Worm (Caenorhabditis elegans) whole organism, L4/young adult: ENCODE measurements around the gene srd-56.

ENCODE experiments used
- W03F9.2 ChIP-seq: fragments of 150-350 bp; optimal IDR thresholded peaks from 2 replicates; lab custom pipeline; 2014; ENCODE audit warnings: missing biosample characterization, missing genetic modification characterization
- dao-5 ChIP-seq: sonication (generic microtip); optimal IDR thresholded peaks from 2 replicates; lab custom pipeline; 2016; ENCODE audit warnings: missing genotype, missing genetic modification characterization, moderate library complexity, missing compliant biosample characterization
- him-1 ChIP-seq: sonication (generic microtip); optimal IDR thresholded peaks from 2 replicates; lab custom pipeline; 2016; ENCODE audit warnings: missing genotype, missing genetic modification reagents, missing genetic modification characterization, missing compliant biosample characterization

srd-56 gene

DNA sequence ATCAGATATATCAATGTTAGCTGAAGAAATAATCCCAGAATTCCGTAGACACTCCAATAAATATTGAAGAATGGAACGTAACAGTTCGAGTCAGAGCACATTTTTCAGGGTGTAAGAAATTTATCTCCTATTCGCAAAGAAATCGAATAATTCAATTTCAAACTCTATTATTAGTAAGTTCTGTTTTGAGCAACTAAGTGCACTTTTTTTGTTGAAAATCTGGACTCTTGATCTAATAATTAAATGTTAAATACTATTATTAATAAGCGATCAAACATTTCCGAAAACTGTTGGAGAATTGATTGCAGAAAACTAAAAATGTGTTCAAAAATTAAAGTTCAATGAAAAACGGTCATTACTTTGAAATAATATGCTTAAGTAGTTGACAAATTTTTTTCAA, at the start of gene srd-56:
TSS of gene srd-56 (minus strand) at position 101 of the 400 bp plus-strand sequence.
- TF ChIP-seq dao-5 (tag; lab: Kevin White, UChicago) = no peak
- no peak for TF ChIP-seq W03F9.2
- TF ChIP-seq him-1 = no peak

DNA sequence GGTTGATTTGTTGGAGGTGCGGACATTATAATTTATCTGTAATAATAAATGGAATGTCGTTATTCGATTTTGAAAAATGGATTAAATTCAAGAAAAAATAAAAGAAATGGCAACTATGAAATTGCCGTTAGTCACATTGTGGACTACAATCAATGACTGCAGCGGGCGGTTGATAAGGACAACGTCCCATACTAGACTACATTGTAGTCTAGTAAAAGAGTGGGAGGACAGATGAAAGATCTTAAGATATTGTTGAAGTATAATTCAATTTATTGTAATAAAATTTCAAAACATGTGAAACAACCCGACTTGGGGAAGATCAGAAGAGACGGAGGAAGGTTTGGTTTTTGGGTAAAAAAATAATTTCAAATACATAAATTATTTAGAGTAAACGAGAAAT, 49.0 kb upstream of the srd-56 start, which contains the start of the genes prx-13 and ada-2:
TSS of gene prx-13 (minus strand) at position 38 of the 400 bp plus-strand sequence.
TSS of gene ada-2 (plus strand) at position 282 of the 400 bp plus-strand sequence.
- TF ChIP-seq him-1 = no peak
- no peak for TF ChIP-seq W03F9.2
- no peak for TF ChIP-seq dao-5 (tag; lab: Kevin White, UChicago)

DNA sequence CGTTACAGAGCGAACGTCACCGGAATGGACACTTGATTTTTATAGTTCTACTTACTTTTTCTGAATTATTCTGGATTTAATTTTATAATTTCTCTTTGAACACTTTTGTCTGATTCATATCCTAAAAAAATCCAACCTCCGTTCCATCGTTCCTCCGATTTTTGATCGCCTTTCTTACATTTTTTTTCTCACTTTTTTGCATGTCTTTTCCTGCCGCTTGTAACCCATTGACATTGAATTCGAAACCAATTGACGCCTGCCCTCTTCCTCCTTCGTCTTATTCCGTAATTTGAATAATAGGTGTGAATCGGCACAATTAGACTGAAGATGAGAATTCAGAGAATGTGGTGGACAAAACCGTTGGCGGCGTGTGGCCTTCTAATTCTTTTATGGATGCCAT, 42.6 kb upstream of the srd-56 start, which contains the start of gene skpo-3:
TSS of gene skpo-3 (plus strand) at position 301 of the 400 bp plus-strand sequence.
- TF ChIP-seq him-1 = no peak
- no peak for TF ChIP-seq W03F9.2
- TF ChIP-seq dao-5 (tag; lab: Kevin White, UChicago) = no peak

DNA sequence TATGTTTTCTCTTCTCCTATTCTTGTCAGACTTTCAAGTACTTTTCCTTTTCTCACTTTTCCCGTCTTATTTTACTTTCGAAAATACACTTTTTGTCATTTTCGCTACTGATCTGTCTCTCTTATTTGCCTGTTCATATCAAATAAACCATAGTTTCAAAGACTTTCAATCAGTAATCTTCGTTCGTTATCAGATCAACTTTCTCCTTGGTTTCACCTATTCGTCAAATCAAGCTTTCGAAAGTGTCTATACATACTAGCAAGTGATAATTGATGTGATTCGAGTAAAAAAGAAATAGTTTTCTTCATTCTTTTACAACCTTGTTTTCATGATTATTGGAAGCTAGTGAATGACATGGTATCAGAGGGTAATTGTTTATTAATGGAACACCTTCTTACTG, 39.7 kb upstream of the srd-56 start:
- TF ChIP-seq W03F9.2 (no peak), him-1 (no peak), dao-5 (tag; lab: Kevin White, UChicago) (no peak)

DNA sequence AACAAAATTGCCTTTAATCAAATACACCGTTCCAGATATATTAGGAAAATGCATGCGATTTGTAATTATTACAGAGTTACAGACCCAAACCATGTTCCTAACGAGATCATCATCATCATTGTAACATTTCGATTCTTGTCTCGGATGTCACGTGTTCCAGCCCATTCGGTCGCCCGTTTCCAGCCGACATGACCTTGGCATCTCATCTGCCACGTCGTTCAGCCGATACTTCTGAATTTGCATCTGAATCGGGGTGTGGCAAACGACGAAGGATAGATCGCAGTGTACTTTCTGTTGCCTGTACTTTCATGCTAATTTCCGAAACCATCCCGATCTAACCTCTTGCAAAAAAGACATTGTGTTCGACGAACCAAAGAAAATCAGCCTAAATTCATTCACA, 36.7 kb upstream of the srd-56 start:
- TF ChIP-seq W03F9.2 = no peak
- TF ChIP-seq dao-5 (tag; lab: Kevin White, UChicago) = no peak
- TF ChIP-seq him-1 = no peak

DNA sequence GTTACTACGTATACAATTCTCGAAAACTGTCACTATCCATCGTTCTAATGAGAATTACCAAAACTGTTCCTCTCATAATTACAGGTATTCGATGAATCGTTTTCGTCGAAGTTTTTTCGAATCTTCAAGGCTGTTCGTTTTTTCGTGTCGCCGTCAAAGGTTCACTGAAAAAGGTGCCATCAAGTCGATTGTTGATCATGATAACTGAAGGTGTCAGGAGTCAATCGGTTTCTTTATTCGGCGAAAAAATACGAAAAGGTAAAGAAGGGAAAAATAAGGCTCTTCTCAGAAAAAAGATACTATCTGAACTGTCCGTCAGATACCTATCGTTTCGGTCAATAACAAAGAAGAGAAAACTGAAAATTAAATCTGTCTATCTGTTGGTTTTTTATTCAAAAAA, 35.8 kb upstream of the srd-56 start:
- TF ChIP-seq W03F9.2 = no peak
- no peak for TF ChIP-seq him-1
- TF ChIP-seq dao-5 (tag; lab: Kevin White, UChicago) = no peak

DNA sequence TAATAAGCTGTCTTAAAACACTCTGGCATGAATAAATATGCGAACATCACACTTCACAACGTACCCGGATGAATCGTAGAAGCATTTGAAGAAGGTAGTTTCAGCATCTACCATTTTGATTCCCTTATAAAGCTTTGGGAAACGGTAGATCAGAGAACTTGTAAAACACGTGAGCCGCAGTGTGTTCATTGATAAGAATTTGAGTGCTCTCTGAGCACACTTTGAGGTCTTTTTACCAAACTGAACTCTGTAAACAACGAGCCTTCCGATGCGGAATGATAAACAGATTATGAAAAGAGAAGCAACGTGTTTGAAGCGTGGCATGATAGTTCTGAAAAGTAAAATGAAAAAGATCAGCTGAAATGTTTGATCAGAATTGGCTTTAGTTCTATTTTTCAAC, 35.2 kb upstream of the srd-56 start, which contains the start of gene aqp-1:
TSS of gene aqp-1 (minus strand) at position 102 of the 400 bp plus-strand sequence.
- TF ChIP-seq dao-5 (tag; lab: Kevin White, UChicago) (no peak), W03F9.2 (no peak), him-1 (no peak)

DNA sequence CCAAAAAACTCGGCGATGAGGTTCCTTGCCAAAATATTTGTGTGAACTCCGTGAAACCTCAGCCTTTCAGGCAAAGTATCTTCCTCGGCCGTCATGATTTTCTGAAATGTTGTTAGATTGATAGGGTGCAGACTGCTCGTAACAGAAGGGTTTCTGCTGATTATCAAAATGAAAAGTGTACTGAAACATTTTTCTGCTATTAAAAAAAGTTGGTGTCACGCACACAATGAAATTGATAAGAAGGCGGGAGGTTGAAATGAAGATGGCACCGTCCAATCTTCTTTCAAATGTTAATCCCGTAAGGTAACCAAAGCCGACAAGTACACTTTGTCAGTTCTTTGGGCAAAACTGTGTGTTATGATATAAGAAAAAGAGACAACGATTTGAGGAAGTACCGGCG, 33.9 kb upstream of the srd-56 start:
- TF ChIP-seq dao-5 (tag; lab: Kevin White, UChicago) (no peak), W03F9.2 (no peak), him-1 (no peak)

DNA sequence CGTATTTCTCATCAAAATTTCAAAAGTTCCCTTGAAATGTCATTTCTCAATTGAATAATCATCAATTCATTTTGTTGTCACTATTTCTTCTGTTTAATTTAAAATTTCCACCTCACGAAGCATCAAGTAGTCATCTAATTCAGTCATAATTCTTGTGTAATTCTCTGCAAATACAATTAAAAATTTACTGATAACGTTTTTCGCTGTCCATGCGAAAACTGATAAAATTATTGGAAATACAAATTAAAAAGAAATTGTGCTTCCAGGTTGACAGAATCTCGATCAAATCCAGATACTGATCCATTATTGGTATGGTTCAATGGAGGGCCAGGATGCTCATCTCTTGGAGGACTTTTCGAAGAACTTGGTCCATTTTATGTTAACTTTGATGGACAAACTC, 30.3 kb upstream of the srd-56 start:
- no peak for TF ChIP-seq him-1
- no peak for TF ChIP-seq dao-5 (tag; lab: Kevin White, UChicago)
- TF ChIP-seq W03F9.2 = no peak

DNA sequence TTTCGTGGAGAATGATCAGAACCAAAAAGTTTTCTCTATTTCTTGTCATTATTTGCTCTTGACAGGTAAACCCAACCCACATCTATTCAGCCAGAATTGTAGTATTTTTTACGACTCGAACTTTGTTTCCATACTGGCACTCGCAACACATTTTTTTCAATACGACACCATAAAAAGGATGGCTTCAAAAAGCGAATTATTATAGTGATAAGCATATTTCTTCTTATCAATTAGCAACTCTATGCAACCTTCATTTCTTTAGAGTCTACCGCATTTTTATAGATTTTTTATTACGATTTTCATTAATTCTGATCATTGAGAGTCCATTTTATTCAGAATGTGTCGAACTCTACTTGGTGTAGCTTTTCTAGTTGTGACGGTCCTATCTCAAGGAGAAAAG, 29.5 kb upstream of the srd-56 start, which contains the start of gene ctsa-3.1:
TSS of gene ctsa-3.1 (plus strand) at position 337 of the 400 bp plus-strand sequence.
- no peak for TF ChIP-seq dao-5 (tag; lab: Kevin White, UChicago)
- no peak for TF ChIP-seq W03F9.2
- no peak for TF ChIP-seq him-1

DNA sequence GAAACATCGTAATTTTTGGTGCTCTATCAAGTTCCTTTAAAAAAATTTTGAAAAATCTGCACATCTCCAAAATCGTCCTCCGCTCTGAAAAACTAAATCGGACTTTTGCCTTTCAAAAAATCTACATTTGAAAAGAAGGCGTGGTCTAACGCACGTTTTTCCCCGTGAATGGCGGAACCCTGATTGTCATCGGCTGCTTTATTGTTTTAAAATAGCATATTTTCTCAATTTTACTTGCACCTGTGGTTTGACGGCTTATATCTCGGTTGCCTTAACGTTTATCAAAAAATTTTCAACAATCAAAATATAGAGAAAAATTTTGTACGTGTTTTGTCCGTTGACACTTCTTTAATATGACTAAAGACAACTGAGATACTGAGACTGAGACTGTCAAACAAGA, 28.9 kb upstream of the srd-56 start:
- TF ChIP-seq W03F9.2 = no peak
- no peak for TF ChIP-seq him-1
- TF ChIP-seq dao-5 (tag; lab: Kevin White, UChicago) = no peak

DNA sequence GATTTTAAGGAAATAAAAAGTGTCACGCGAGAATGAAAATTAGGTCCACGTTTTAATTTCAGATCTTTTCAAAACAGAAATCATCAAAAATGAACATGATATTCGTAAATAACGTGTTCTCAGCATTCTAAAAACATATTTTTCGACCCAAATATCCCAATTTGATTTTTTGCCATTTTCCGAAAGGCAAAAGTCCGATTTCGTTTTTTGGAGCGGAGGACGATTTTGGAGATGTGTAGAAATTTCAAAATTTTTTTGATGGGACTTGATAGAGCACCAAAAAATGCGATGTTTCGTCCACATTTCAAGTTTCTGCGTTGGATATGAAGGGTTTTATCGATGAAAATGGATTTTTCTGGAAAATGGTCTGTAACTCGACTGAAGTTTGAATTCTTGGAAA, 27.7 kb upstream of the srd-56 start:
- TF ChIP-seq dao-5 (tag; lab: Kevin White, UChicago) = no peak
- TF ChIP-seq him-1 = no peak
- no peak for TF ChIP-seq W03F9.2

DNA sequence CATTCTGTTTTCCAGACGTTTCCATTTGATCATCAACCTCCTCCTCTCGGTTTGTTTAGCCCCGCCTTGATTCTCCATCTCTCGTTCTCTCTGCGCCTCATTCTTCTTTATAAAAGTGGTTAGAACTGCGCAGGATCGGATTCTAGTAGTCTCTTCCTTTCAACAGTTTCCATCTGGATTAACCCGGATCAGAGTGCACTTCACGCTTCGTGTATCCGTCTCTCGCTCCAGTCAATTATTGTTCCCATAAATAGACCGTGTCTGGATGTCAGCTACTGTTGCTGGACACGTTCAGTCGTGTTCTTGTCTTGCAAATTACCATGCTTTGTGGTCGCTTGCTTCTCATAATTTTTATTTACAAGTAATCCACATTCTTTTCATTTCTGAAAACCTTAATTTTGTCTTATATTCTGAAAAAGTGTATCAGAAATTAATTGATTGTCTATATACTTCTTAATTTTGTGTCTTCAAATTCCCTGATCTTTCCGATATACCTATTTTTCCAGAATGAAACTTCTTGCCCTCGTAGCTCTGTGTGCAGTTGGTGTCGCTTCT, 25.7 kb upstream of the srd-56 start, which contains the start of gene F32A5.4:
TSS of gene F32A5.4 (plus strand) at position 505 of the 555 bp plus-strand sequence.
- TF ChIP-seq dao-5 (tag; lab: Kevin White, UChicago) (no peak), him-1 (no peak), W03F9.2 (no peak)

DNA sequence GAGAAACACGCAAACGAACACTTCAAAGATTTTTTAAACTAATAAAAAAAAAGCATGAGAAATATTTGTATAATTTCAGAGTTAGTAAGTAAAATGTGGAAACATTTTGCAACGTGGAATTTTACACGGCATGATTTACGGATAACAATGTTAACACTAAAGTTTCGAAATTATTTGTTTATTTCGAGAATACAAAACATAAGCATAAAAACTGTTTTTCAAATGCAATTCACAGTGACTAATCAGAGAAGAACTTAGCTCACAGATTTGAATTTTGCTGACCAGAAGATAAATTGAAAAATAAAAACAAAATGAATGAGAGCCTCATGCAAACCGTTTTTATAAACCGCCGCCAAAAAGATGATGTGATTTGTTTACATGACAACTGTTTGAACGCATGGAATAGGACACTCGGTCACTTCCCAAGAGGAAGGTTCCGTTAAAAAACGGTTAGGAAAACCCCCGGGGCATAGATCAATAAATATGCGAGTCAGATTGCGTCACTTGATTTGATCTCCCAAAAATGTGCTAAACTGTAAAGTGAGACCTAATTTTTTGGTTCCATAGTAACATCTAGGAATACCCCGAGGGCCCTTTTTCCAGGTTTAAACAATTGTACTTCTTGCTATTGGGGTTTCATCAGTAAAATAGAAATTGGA, 23.0 kb upstream of the srd-56 start, which contains the start of gene clh-3:
TSS of gene clh-3 (minus strand) at position 51 of the 659 bp plus-strand sequence.
- TF ChIP-seq him-1 (no peak), W03F9.2 (no peak), dao-5 (tag; lab: Kevin White, UChicago) (no peak)

DNA sequence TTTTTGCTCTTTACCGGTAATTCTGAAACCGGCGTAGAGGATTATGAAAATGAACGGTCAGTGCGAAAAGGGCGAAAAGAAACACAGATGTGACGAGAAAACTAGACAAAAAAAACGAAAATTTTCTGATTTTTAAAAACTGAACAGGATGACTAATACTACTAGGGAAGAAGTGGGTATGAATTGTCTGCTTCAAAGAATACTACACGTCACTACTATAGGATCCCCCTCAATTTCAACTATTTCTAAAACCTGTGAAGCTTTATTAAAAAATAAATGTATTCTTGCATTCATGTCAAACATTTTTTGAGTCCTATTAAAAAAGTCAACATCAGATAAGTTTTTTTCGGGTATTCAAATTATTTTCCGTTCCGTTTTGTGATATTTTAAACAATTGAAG, 21.1 kb upstream of the srd-56 start:
- no peak for TF ChIP-seq W03F9.2
- no peak for TF ChIP-seq him-1
- TF ChIP-seq dao-5 (tag; lab: Kevin White, UChicago) = no peak
